Worm (Caenorhabditis elegans) whole organism, L1 larva: ENCODE data around the gene ceeh-2.

ENCODE experiments used
- nhr-12 ChIP-seq: sonication (generic microtip); optimal IDR thresholded peaks from 2 replicates; lab custom pipeline; 2017; ENCODE audit warnings: missing biosample characterization, missing genetic modification characterization
- nhr-237 ChIP-seq: fragments of 150-350 bp; optimal IDR thresholded peaks from 2 replicates; lab custom pipeline; 2014; ENCODE audit warnings: missing biosample characterization, missing genetic modification characterization
- pag-3 ChIP-seq: sonication (generic microtip); optimal IDR thresholded peaks from 2 replicates; lab custom pipeline; 2017; ENCODE audit warnings: missing genetic modification characterization, mild to moderate bottlenecking, missing compliant biosample characterization, antibody characterized with exemption, borderline replicate concordance; ENCODE audit not compliant: insufficient read depth

DNA sequence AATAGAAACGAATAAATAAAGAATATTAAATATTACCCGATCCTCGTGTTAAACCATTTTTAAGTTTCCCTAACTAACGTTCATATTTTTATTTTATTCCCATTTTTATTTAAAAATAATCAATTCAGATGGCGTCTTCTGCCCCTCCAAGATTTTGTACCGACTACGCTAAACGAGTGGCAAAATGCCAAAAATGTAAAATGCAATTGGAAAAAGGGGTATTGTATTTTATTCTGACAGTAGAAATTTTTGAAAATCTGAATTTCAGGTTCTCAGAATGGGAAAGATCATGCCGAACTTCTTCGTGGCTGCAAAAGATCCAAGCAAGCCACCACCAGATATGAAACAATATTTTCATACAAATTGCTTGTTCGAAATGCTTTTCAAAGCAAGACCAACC lies 14.8 kb downstream of the ceeh-2 start, which contains the start of gene K07C5.3:
- no peak for TF ChIP-seq pag-3 (tag; lab: Kevin White, UChicago)
- TF ChIP-seq nhr-12 (tag; lab: Kevin White, UChicago) = no peak
- TF ChIP-seq nhr-237 (tag; lab: Kevin White, UChicago) = no peak
